Worm (Caenorhabditis elegans) whole organism, L1 larva: ENCODE data around the gene trpp-12.

Experiments
- aly-2 ChIP-seq: fragments of 150-350 bp; optimal IDR thresholded peaks from 2 replicates; lab custom pipeline; 2014; ENCODE audit warnings: missing biosample characterization, missing genetic modification characterization
- ets-5 ChIP-seq: fragments of 200-800 bp; sonication (Bioruptor generic); IDR thresholded peaks from 2 replicates; pipeline ENCODE4 v1.3.6; 2022; ENCODE audit warnings: missing genetic modification characterization, missing compliant biosample characterization
- lir-3 ChIP-seq: sonication (generic microtip); optimal IDR thresholded peaks from 2 replicates; lab custom pipeline; 2016; ENCODE audit warnings: mild to moderate bottlenecking, missing genetic modification characterization, moderate library complexity, missing compliant biosample characterization; ENCODE audit not compliant: poor library complexity
- unc-86 ChIP-seq: sonication (generic microtip); optimal IDR thresholded peaks from 2 replicates; lab custom pipeline; 2016; ENCODE audit warnings: missing genetic modification characterization, missing compliant biosample characterization

ce11 chrX:2461742-2462141 lies 52.3 kb downstream of the trpp-12 start:
- TF ChIP-seq lir-3 (tag; lab: Kevin White, UChicago) (no peak), ets-5 (GFP tag; lab: Robert Waterston, UW) (no peak), aly-2 (no peak), unc-86 (tag; lab: Kevin White, UChicago) (no peak)
